Fruit fly (Drosophila melanogaster) whole organism, wandering third instar larva: ENCODE measurements around the gene spz5.
A peak's percentile ranks its signal among the peaks of the same experiment; 100 is the strongest.

Source experiments
- Abd-B ChIP-seq: fragments of >200 bp; optimal IDR thresholded peaks from 2 replicates; lab custom pipeline; 2017; ENCODE audit warnings: missing biosample characterization, missing genetic modification characterization
- CG32264 ChIP-seq: fragments of 200-800 bp; sonication (Bioruptor generic); optimal IDR thresholded peaks from 2 replicates; lab custom pipeline; 2016; ENCODE audit warnings: missing biosample characterization, missing genetic modification characterization
- CG9705 ChIP-seq: fragments of 200-800 bp; sonication (Bioruptor generic); optimal IDR thresholded peaks from 2 replicates; lab custom pipeline; 2018; ENCODE audit warnings: missing biosample characterization, mild to moderate bottlenecking, missing genetic modification characterization
- CrebA ChIP-seq: fragments of 200-800 bp; sonication (Bioruptor generic); optimal IDR thresholded peaks from 2 replicates; lab custom pipeline; 2016; ENCODE audit warnings: missing biosample characterization, mild to moderate bottlenecking, missing genetic modification characterization, borderline replicate concordance
- Dfd ChIP-seq: fragments of >200 bp; optimal IDR thresholded peaks from 2 replicates; lab custom pipeline; 2017; ENCODE audit warnings: missing biosample characterization, missing genetic modification characterization
- Dif ChIP-seq: fragments of 200-275, 200-300 bp; sonication (Bioruptor generic); optimal IDR thresholded peaks from 2 replicates; lab custom pipeline; 2018; ENCODE audit warnings: missing biosample characterization, missing genetic modification characterization; ENCODE audit not compliant: partially characterized antibody
- GATAd ChIP-seq: sonication (Bioruptor generic); optimal IDR thresholded peaks from 2 replicates; lab custom pipeline; 2016; ENCODE audit warnings: missing biosample characterization, missing genetic modification characterization
- HLH106 ChIP-seq: fragments of 200-800 bp; optimal IDR thresholded peaks from 3 replicates; lab custom pipeline; 2019; ENCODE audit warnings: missing biosample characterization, mild to moderate bottlenecking, missing genetic modification characterization, moderate library complexity
- Hnf4 ChIP-seq: fragments of 200-800 bp; sonication (Bioruptor generic); optimal IDR thresholded peaks from 2 replicates; lab custom pipeline; 2016; ENCODE audit warnings: missing biosample characterization, mild to moderate bottlenecking, missing genetic modification characterization
- Hr78 ChIP-seq: fragments of >200 bp; optimal IDR thresholded peaks from 2 replicates; lab custom pipeline; 2017; ENCODE audit warnings: missing biosample characterization, missing genetic modification characterization
- Hr83 ChIP-seq: fragments of 200-300 bp; sonication (Bioruptor generic); optimal IDR thresholded peaks from 2 replicates; lab custom pipeline; 2016; ENCODE audit warnings: missing biosample characterization, mild to moderate bottlenecking, missing genetic modification characterization, moderate library complexity; ENCODE audit not compliant: poor library complexity, severe bottlenecking
- Jra ChIP-seq: sonication (Bioruptor generic); optimal IDR thresholded peaks from 2 replicates; lab custom pipeline; 2016; ENCODE audit warnings: missing biosample characterization, missing genetic modification characterization
- Mio ChIP-seq: sonication (Bioruptor generic); optimal IDR thresholded peaks from 2 replicates; lab custom pipeline; 2016; ENCODE audit warnings: missing biosample characterization, missing genetic modification characterization
- Myc ChIP-seq: fragments of >200 bp; optimal IDR thresholded peaks from 2 replicates; lab custom pipeline; 2017
- N ChIP-seq: fragments of >200 bp; optimal IDR thresholded peaks from 2 replicates; lab custom pipeline; 2018; ENCODE audit warnings: missing biosample characterization, missing external identifiers, missing genetic modification characterization
- OdsH ChIP-seq: fragments of 200-800 bp; sonication (Bioruptor generic); optimal IDR thresholded peaks from 2 replicates; lab custom pipeline; 2016; ENCODE audit warnings: missing biosample characterization, mild to moderate bottlenecking, missing genetic modification characterization
- Rel ChIP-seq, 2 experiments: fragments of 200-800 bp; sonication (Bioruptor generic) in 1 of 2; optimal IDR thresholded peaks; 2 replicates in 1 of 2; 3 replicates in 1 of 2; lab custom pipeline; 2016 to 2019; ENCODE audit warnings: mild to moderate bottlenecking in 2 of 2, missing biosample characterization in 2 of 2, missing genetic modification characterization in 2 of 2, moderate library complexity in 1 of 2
- Sp1 ChIP-seq: fragments of 200-800 bp; sonication (Bioruptor generic); optimal IDR thresholded peaks from 3 replicates; lab custom pipeline; 2019; ENCODE audit warnings: missing biosample characterization, mild to moderate bottlenecking, missing genetic modification characterization, moderate library complexity
- Vsx2 ChIP-seq: fragments of 200-300, 225-300 bp; sonication (Bioruptor generic); optimal IDR thresholded peaks from 2 replicates; lab custom pipeline; 2018; ENCODE audit warnings: missing biosample characterization, missing genetic modification characterization; ENCODE audit not compliant: partially characterized antibody
- br ChIP-seq: fragments of 200-800 bp; sonication (Bioruptor generic); optimal IDR thresholded peaks from 2 replicates; lab custom pipeline; 2016; ENCODE audit warnings: missing biosample characterization, missing genetic modification characterization
- brk ChIP-seq: fragments of 200-800 bp; sonication (Bioruptor generic); optimal IDR thresholded peaks from 2 replicates; lab custom pipeline; 2016; ENCODE audit warnings: missing biosample characterization, mild to moderate bottlenecking, missing genetic modification characterization
- dl ChIP-seq, 2 experiments: fragments of 175-275, 200-275 bp in 1 of 2; fragments of 200-275 bp in 1 of 2; sonication (Bioruptor generic); optimal IDR thresholded peaks; lab custom pipeline; 2018; ENCODE audit warnings: mild to moderate bottlenecking in 2 of 2, missing biosample characterization in 2 of 2, missing genetic modification characterization in 2 of 2, moderate library complexity in 2 of 2; ENCODE audit not compliant: partially characterized antibody in 2 of 2, insufficient read depth in 1 of 2
- dmrt93B ChIP-seq: fragments of 200-800 bp; sonication (Bioruptor generic); optimal IDR thresholded peaks from 2 replicates; lab custom pipeline; 2018; ENCODE audit warnings: missing biosample characterization, mild to moderate bottlenecking, missing genetic modification characterization
- dsf ChIP-seq: sonication (Bioruptor generic); optimal IDR thresholded peaks from 2 replicates; lab custom pipeline; 2016; ENCODE audit warnings: missing biosample characterization, missing genetic modification characterization, borderline replicate concordance
- ey ChIP-seq: fragments of 200-800 bp; sonication (Bioruptor generic); optimal IDR thresholded peaks from 2 replicates; lab custom pipeline; 2016; ENCODE audit warnings: missing biosample characterization, missing genetic modification characterization
- foxo ChIP-seq, 2 experiments: fragments of 200-800 bp; sonication (Bioruptor generic); optimal IDR thresholded peaks; 2 replicates in 1 of 2; 3 replicates in 1 of 2; lab custom pipeline; 2016 to 2017; ENCODE audit warnings: missing biosample characterization in 2 of 2, missing genetic modification characterization in 2 of 2
- fru ChIP-seq: fragments of 200-800 bp; sonication (Bioruptor generic); optimal IDR thresholded peaks from 3 replicates; lab custom pipeline; 2016; ENCODE audit warnings: missing biosample characterization, mild to moderate bottlenecking, missing genetic modification characterization
- h ChIP-seq: fragments of 200-800 bp; sonication (Bioruptor generic); optimal IDR thresholded peaks from 3 replicates; lab custom pipeline; 2016; ENCODE audit warnings: missing biosample characterization, mild to moderate bottlenecking, missing genetic modification characterization
- jim ChIP-seq: fragments of 175-275, 200-325 bp; sonication (Bioruptor generic); optimal IDR thresholded peaks from 2 replicates; lab custom pipeline; 2016; ENCODE audit warnings: missing biosample characterization, mild to moderate bottlenecking, missing genetic modification characterization
- lola ChIP-seq: fragments of >200 bp; optimal IDR thresholded peaks from 2 replicates; lab custom pipeline; 2017; ENCODE audit warnings: missing biosample characterization, missing genetic modification characterization
- pan ChIP-seq: fragments of >200 bp; optimal IDR thresholded peaks from 2 replicates; lab custom pipeline; 2017
- psq ChIP-seq: fragments of 200-800 bp; sonication (Bioruptor generic); optimal IDR thresholded peaks from 3 replicates; lab custom pipeline; 2017; ENCODE audit warnings: missing biosample characterization, mild to moderate bottlenecking, missing genetic modification characterization, moderate library complexity
- rgr ChIP-seq: fragments of 200-800 bp; sonication (Bioruptor generic); optimal IDR thresholded peaks from 3 replicates; lab custom pipeline; 2016; ENCODE audit warnings: missing biosample characterization, mild to moderate bottlenecking, missing genetic modification characterization
- sage ChIP-seq: fragments of 200-800 bp; sonication (Bioruptor generic); optimal IDR thresholded peaks from 2 replicates; lab custom pipeline; 2016; ENCODE audit warnings: missing biosample characterization, mild to moderate bottlenecking, missing genetic modification characterization
- sv ChIP-seq: fragments of 200-800 bp; sonication (Bioruptor generic); optimal IDR thresholded peaks from 3 replicates; lab custom pipeline; 2016; ENCODE audit warnings: missing biosample characterization, missing genetic modification characterization
- tai ChIP-seq: sonication (Bioruptor generic); optimal IDR thresholded peaks from 2 replicates; lab custom pipeline; 2016; ENCODE audit warnings: missing biosample characterization, missing genetic modification characterization
- usp ChIP-seq: fragments of >200 bp; optimal IDR thresholded peaks from 2 replicates; lab custom pipeline; 2017; ENCODE audit warnings: missing biosample characterization, missing genetic modification characterization
- woc ChIP-seq: sonication (Bioruptor generic); optimal IDR thresholded peaks from 2 replicates; lab custom pipeline; 2016; ENCODE audit warnings: missing biosample characterization, mild to moderate bottlenecking, missing genetic modification characterization

The spz5 gene

dm6 chr3L:2867447-2868203 is 24.3 kb downstream of the spz5 start:
- TF ChIP-seq Abd-B: no peak
- peak; percentile 60 for TF ChIP-seq psq (GFP tag; lab: Kevin White, UChicago)
- TF ChIP-seq dl (GFP tag; optimal IDR thresholded peaks at IDR 0.05; lab: Kevin White, UChicago; ENCODE audit: insufficient read depth in 1 of 2, partially characterized antibody in 2 of 2): no peak
- TF ChIP-seq, all 38 proteins: peak for 1

dm6 chr3L:2866843-2867242 is 25.1 kb downstream of the spz5 start:
- TF ChIP-seq usp (GFP tag; lab: Kevin White, UChicago) (no peak), HLH106 (peak; percentile 26), rgr (GFP tag; lab: Kevin White, UChicago) (peak; percentile 64), br (GFP tag; lab: Kevin White, UChicago) (peak; percentile 43), fru (GFP tag; lab: Kevin White, UChicago) (peak; percentile 46), Dfd (GFP tag; lab: Kevin White, UChicago) (no peak), OdsH (GFP tag; lab: Kevin White, UChicago) (peak; percentile 49), Sp1 (GFP tag; lab: Kevin White, UChicago) (peak; percentile 53), h (peak; percentile 45), Abd-B (no peak), Hr83 (GFP tag; lab: Kevin White, UChicago) (no peak), Hr78 (GFP tag; lab: Kevin White, UChicago) (no peak), woc (GFP tag; lab: Kevin White, UChicago) (peak; percentile 48), foxo (GFP tag; optimal IDR thresholded peaks at IDR 0.05; lab: Kevin White, UChicago) (peak in 1 of 2 experiments; percentile 8), psq (GFP tag; lab: Kevin White, UChicago) (peak; percentile 10), ey (GFP tag; lab: Kevin White, UChicago) (peak; percentile 46)

- TF ChIP-seq Jra (GFP tag; lab: Kevin White, UChicago): no peak
- TF ChIP-seq foxo (GFP tag; optimal IDR thresholded peaks at IDR 0.05; lab: Kevin White, UChicago): peak in 1 of 2 experiments; percentile 76
- no peak for TF ChIP-seq Rel (GFP tag; optimal IDR thresholded peaks at IDR 0.05; lab: Kevin White, UChicago)
- no peak for TF ChIP-seq Rel (tag; optimal IDR thresholded peaks at IDR 0.05; lab: Kevin White, UChicago)
- TF ChIP-seq brk: no peak
- no peak for TF ChIP-seq woc (GFP tag; lab: Kevin White, UChicago)
- TF ChIP-seq sv (GFP tag; lab: Kevin White, UChicago): no peak
- TF ChIP-seq Sp1 (GFP tag; lab: Kevin White, UChicago): no peak
- no peak for TF ChIP-seq Hr78 (GFP tag; lab: Kevin White, UChicago)
- TF ChIP-seq br (GFP tag; lab: Kevin White, UChicago): peak; percentile 37
- TF ChIP-seq OdsH (GFP tag; lab: Kevin White, UChicago): peak; percentile 40
- TF ChIP-seq Hr83 (GFP tag; lab: Kevin White, UChicago): no peak
- TF ChIP-seq Mio: no peak
- no peak for TF ChIP-seq Abd-B
- no peak for TF ChIP-seq N (GFP tag; lab: Kevin White, UChicago)
- no peak for TF ChIP-seq dmrt93B (GFP tag; lab: Kevin White, UChicago)
- no peak for TF ChIP-seq CG32264 (GFP tag; lab: Kevin White, UChicago)
- no peak for TF ChIP-seq GATAd
- TF ChIP-seq dl (GFP tag; optimal IDR thresholded peaks at IDR 0.05; lab: Kevin White, UChicago; ENCODE audit: insufficient read depth in 1 of 2, partially characterized antibody in 2 of 2): no peak
- TF ChIP-seq rgr (GFP tag; lab: Kevin White, UChicago): peak; percentile 11
- peak; percentile 36 for TF ChIP-seq psq (GFP tag; lab: Kevin White, UChicago)
- TF ChIP-seq tai (GFP tag; lab: Kevin White, UChicago): no peak
- peak; percentile 64 for TF ChIP-seq HLH106
- TF ChIP-seq sage (GFP tag; lab: Kevin White, UChicago): no peak
- TF ChIP-seq lola: no peak
- no peak for TF ChIP-seq Dif
- no peak for TF ChIP-seq dsf (GFP tag; lab: Kevin White, UChicago)
- no peak for TF ChIP-seq Hnf4 (GFP tag; lab: Kevin White, UChicago)
- no peak for TF ChIP-seq Myc (lab: Kevin White, UChicago)
- no peak for TF ChIP-seq jim (GFP tag; lab: Kevin White, UChicago)
- peak; percentile 77 for TF ChIP-seq h
- peak; percentile 25 for TF ChIP-seq ey (GFP tag; lab: Kevin White, UChicago)
- peak; percentile 57 for TF ChIP-seq fru (GFP tag; lab: Kevin White, UChicago)
- TF ChIP-seq CrebA (GFP tag; lab: Kevin White, UChicago): no peak
- no peak for TF ChIP-seq usp (GFP tag; lab: Kevin White, UChicago)
- TF ChIP-seq CG9705 (GFP tag; lab: Kevin White, UChicago): no peak
- TF ChIP-seq Vsx2: no peak
- TF ChIP-seq pan (lab: Kevin White, UChicago): no peak
- no peak for TF ChIP-seq Dfd (GFP tag; lab: Kevin White, UChicago)
Observed at dm6 chr3L:2865564-2865963, 26.4 kb downstream of the spz5 start.
